Worm (Caenorhabditis elegans) whole organism, L3 larva: ENCODE results near the gene Y75B8A.8.

Experiments used
- R02D3.7 ChIP-seq: fragments of 150-350 bp; optimal IDR thresholded peaks from 2 replicates; lab custom pipeline; 2014; ENCODE audit warnings: missing biosample characterization, missing genetic modification characterization
- aly-2 ChIP-seq: fragments of 150-350 bp; optimal IDR thresholded peaks from 2 replicates; lab custom pipeline; 2014; ENCODE audit warnings: missing biosample characterization, missing genetic modification characterization
- ceh-28 ChIP-seq: fragments of 150-350 bp; optimal IDR thresholded peaks from 2 replicates; lab custom pipeline; 2014; ENCODE audit warnings: missing biosample characterization, missing genetic modification reagents, missing genetic modification characterization
- ceh-82 ChIP-seq: fragments of 150-350 bp; optimal IDR thresholded peaks from 2 replicates; lab custom pipeline; 2014; ENCODE audit warnings: missing biosample characterization, missing genetic modification characterization
- daf-12 ChIP-seq: fragments of 150-350 bp; optimal IDR thresholded peaks from 2 replicates; lab custom pipeline; 2014; ENCODE audit warnings: missing biosample characterization, missing genetic modification reagents, missing genetic modification characterization
- egl-27 ChIP-seq: sonication (generic microtip); optimal IDR thresholded peaks from 4 replicates; lab custom pipeline; 2017; ENCODE audit warnings: missing biosample characterization, missing genetic modification reagents, missing genetic modification characterization
- egl-5 ChIP-seq: fragments of 150-350 bp; optimal IDR thresholded peaks from 2 replicates; lab custom pipeline; 2017; ENCODE audit warnings: missing biosample characterization, missing genetic modification reagents, missing genetic modification characterization, inconsistent platforms
- elt-1 ChIP-seq: fragments of 150-350 bp; optimal IDR thresholded peaks from 2 replicates; lab custom pipeline; 2014; ENCODE audit warnings: missing biosample characterization, missing genetic modification characterization
- elt-2 ChIP-seq: sonication (generic microtip); optimal IDR thresholded peaks from 2 replicates; lab custom pipeline; 2016; ENCODE audit warnings: missing genetic modification reagents, mild to moderate bottlenecking, missing genetic modification characterization, missing compliant biosample characterization
- eor-1 ChIP-seq, 2 experiments: fragments of 150-350 bp; optimal IDR thresholded peaks; 2 replicates each; lab custom pipeline; 2014 to 2018; ENCODE audit warnings: missing biosample characterization in 2 of 2, missing genetic modification characterization in 2 of 2
- fkh-10 ChIP-seq: sonication (generic microtip); optimal IDR thresholded peaks from 2 replicates; lab custom pipeline; 2017; ENCODE audit warnings: missing biosample characterization, missing genetic modification reagents, missing genetic modification characterization
- fkh-2 ChIP-seq: fragments of 150-350 bp; optimal IDR thresholded peaks from 2 replicates; lab custom pipeline; 2014; ENCODE audit warnings: missing biosample characterization, missing genetic modification reagents, missing genetic modification characterization
- fos-1 ChIP-seq: fragments of 150-350 bp; optimal IDR thresholded peaks from 2 replicates; lab custom pipeline; 2014; ENCODE audit warnings: missing biosample characterization, missing genetic modification characterization
- hmg-11 ChIP-seq: sonication (generic microtip); optimal IDR thresholded peaks from 2 replicates; lab custom pipeline; 2016; ENCODE audit warnings: missing genetic modification characterization, missing compliant biosample characterization
- lin-39 ChIP-seq: fragments of 150-350 bp; optimal IDR thresholded peaks from 2 replicates; lab custom pipeline; 2018; ENCODE audit warnings: missing biosample characterization, missing genetic modification reagents, missing genetic modification characterization
- lsy-12 ChIP-seq: sonication (generic microtip); optimal IDR thresholded peaks from 2 replicates; lab custom pipeline; 2016; ENCODE audit warnings: mild to moderate bottlenecking, missing genetic modification characterization, missing compliant biosample characterization
- mdl-1 ChIP-seq: fragments of 150-350 bp; optimal IDR thresholded peaks from 2 replicates; lab custom pipeline; 2014; ENCODE audit warnings: missing biosample characterization, missing genetic modification characterization
- mml-1 ChIP-seq: fragments of 150-350 bp; sonication (generic microtip); optimal IDR thresholded peaks from 3 replicates; lab custom pipeline; 2014; ENCODE audit warnings: missing biosample characterization, missing genetic modification characterization
- nfya-1 ChIP-seq: sonication (generic microtip); optimal IDR thresholded peaks from 2 replicates; lab custom pipeline; 2017; ENCODE audit warnings: missing genetic modification characterization, mild to moderate bottlenecking, missing compliant biosample characterization, antibody characterized with exemption, moderate library complexity; ENCODE audit not compliant: insufficient read depth
- nhr-11 ChIP-seq: fragments of 150-350 bp; optimal IDR thresholded peaks from 2 replicates; lab custom pipeline; 2014; ENCODE audit warnings: missing biosample characterization, missing genetic modification characterization
- nhr-12 ChIP-seq: fragments of 150-350 bp; optimal IDR thresholded peaks from 2 replicates; lab custom pipeline; 2014; ENCODE audit warnings: missing biosample characterization, missing genetic modification characterization
- nhr-23 ChIP-seq: fragments of 150-350 bp; optimal IDR thresholded peaks from 2 replicates; lab custom pipeline; 2014; ENCODE audit warnings: missing biosample characterization, missing genetic modification reagents, missing genetic modification characterization
- nhr-237 ChIP-seq: fragments of 150-350 bp; optimal IDR thresholded peaks from 2 replicates; lab custom pipeline; 2014; ENCODE audit warnings: missing biosample characterization, missing genetic modification characterization
- nhr-25 ChIP-seq: sonication (generic microtip); optimal IDR thresholded peaks from 2 replicates; lab custom pipeline; 2017; ENCODE audit warnings: missing biosample characterization, missing genetic modification characterization
- nhr-28 ChIP-seq: fragments of 150-350 bp; optimal IDR thresholded peaks from 2 replicates; lab custom pipeline; 2014; ENCODE audit warnings: missing biosample characterization, missing genetic modification characterization
- nhr-43 ChIP-seq: sonication (generic microtip); optimal IDR thresholded peaks from 2 replicates; lab custom pipeline; 2016; ENCODE audit warnings: mild to moderate bottlenecking, missing genetic modification characterization, missing compliant biosample characterization; ENCODE audit not compliant: poor library complexity, severe bottlenecking
- nhr-67 ChIP-seq: fragments of 150-350 bp; optimal IDR thresholded peaks from 2 replicates; lab custom pipeline; 2014; ENCODE audit warnings: missing biosample characterization, missing genetic modification characterization
- nhr-76 ChIP-seq: fragments of 150-350 bp; sonication (generic microtip); optimal IDR thresholded peaks from 5 replicates; lab custom pipeline; 2014; ENCODE audit warnings: missing biosample characterization, missing genetic modification characterization
- pha-4 ChIP-seq: fragments of 150-350 bp; optimal IDR thresholded peaks from 2 replicates; lab custom pipeline; 2014; ENCODE audit warnings: missing biosample characterization, missing genetic modification reagents, missing genetic modification characterization
- skn-1 ChIP-seq: fragments of 150-350 bp; optimal IDR thresholded peaks from 2 replicates; lab custom pipeline; 2014; ENCODE audit warnings: missing biosample characterization, missing genetic modification characterization
- snpc-4 ChIP-seq: fragments of 150-350 bp; optimal IDR thresholded peaks from 2 replicates; lab custom pipeline; 2014; ENCODE audit warnings: missing biosample characterization, missing genetic modification characterization
- tbx-2 ChIP-seq: sonication (generic microtip); optimal IDR thresholded peaks from 2 replicates; lab custom pipeline; 2016; ENCODE audit warnings: mild to moderate bottlenecking, missing genetic modification characterization, missing compliant biosample characterization
- unc-39 ChIP-seq: sonication (generic microtip); optimal IDR thresholded peaks from 4 replicates; lab custom pipeline; 2017; ENCODE audit warnings: missing biosample characterization, missing genetic modification characterization
- unc-62 ChIP-seq: fragments of 150-350 bp; sonication (generic microtip); optimal IDR thresholded peaks from 4 replicates; lab custom pipeline; 2014; ENCODE audit warnings: missing biosample characterization, missing genetic modification reagents, missing genetic modification characterization
- zag-1 ChIP-seq: fragments of 150-350 bp; optimal IDR thresholded peaks from 2 replicates; lab custom pipeline; 2014; ENCODE audit warnings: missing biosample characterization, missing genetic modification characterization
- ztf-4 ChIP-seq: fragments of 150-350 bp; optimal IDR thresholded peaks from 2 replicates; lab custom pipeline; 2014; ENCODE audit warnings: missing biosample characterization, missing genetic modification characterization

Y75B8A.8 gene

DNA sequence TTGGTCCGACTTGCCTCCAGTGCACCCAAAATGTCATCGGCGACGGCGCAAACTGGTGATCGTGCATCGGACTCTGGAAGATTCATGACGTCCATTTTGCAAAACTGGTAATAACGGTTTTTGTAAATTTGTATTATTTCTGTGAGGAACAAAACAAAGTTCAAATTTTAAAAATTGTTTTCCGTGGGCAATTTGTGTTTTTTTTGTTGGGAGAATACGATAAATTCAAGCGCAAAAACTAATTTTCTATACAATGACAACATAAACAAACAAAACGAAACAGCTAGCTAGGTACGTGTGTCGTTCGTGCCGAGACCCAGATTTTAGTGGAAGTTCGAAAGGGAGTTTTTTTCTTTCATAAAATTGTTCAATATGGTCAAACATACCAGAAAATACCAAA, 22.4 kb downstream of the Y75B8A.8 start, which contains the start of gene Y75B8A.10:
Y75B8A.10 (minus strand) TSS at position 101 of the 400 bp plus-strand sequence.
- no peak for TF ChIP-seq nhr-11 (tag; lab: Kevin White, UChicago)
- TF ChIP-seq daf-12, result no peak
- no peak for TF ChIP-seq mml-1 (tag; lab: Kevin White, UChicago)
- no peak for TF ChIP-seq R02D3.7 (tag; lab: Kevin White, UChicago)
- TF ChIP-seq elt-1, result no peak
- TF ChIP-seq nhr-67 (tag; lab: Kevin White, UChicago), result no peak
- no peak for TF ChIP-seq nhr-23
- no peak for TF ChIP-seq lsy-12 (tag; lab: Kevin White, UChicago)
- TF ChIP-seq pha-4, result no peak
- TF ChIP-seq egl-27 (tag; lab: Kevin White, UChicago), result no peak
- no peak for TF ChIP-seq unc-39 (tag; lab: Kevin White, UChicago)
- TF ChIP-seq eor-1 (tag; optimal IDR thresholded peaks at IDR 0.05; lab: Kevin White, UChicago), result no peak
- TF ChIP-seq nhr-237, result no peak
- no peak for TF ChIP-seq tbx-2 (tag; lab: Kevin White, UChicago)
- no peak for TF ChIP-seq mdl-1 (tag; lab: Kevin White, UChicago)

DNA sequence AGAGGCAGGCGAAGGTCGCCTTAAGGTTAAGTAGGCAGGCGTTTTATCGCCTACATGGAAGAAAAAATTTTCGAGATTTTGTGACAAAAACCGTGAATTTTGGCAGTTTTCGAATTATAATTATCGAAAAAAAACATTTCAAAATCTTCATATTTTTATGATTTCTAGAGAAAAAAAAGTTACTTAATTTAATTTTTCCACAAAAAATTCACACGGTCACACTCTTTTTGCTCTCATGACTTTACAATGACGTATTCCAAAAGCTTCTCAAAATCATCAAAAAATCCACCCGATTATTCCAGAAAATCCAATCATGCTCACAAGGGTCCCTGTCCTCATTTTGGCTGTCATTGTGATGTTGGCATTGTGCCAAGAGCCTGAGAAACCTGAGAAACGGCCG, 25.6 kb downstream of the Y75B8A.8 start, which contains the start of gene lury-1:
lury-1 (plus strand) TSS at position 301 of the 400 bp plus-strand sequence.
- TF ChIP-seq ztf-4 (tag; lab: Kevin White, UChicago), result no peak
- no peak for TF ChIP-seq nhr-25
- TF ChIP-seq nhr-11 (tag; lab: Kevin White, UChicago), result no peak
- no peak for TF ChIP-seq daf-12
- TF ChIP-seq unc-62 (GFP tag; lab: Kevin White, UChicago), result no peak
- TF ChIP-seq aly-2 (tag; lab: Kevin White, UChicago), result no peak
- TF ChIP-seq elt-1, result no peak
- TF ChIP-seq zag-1 (tag; lab: Kevin White, UChicago), result no peak

DNA sequence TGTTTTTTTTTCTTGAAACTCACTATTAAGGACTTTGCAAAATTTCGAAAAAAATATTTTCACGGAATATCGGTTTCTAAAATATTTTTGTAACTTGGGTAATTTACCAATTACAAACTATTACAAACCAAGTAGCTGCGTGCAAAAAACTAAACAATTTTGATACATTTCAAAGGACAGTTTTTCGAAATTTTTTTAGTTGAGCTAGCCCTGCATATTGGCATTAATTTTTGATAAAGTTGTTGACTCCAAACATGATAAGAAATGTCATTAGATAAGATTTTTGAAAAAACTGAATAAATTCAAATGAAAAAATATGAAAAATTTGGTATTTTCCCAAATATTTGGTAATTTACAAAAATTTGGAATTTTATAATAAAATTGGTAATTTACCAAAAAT, 27.7 kb downstream of the Y75B8A.8 start:
- TF ChIP-seq mdl-1 (tag; lab: Kevin White, UChicago) (no peak), nhr-43 (no peak), skn-1 (tag; lab: Kevin White, UChicago) (no peak), fos-1 (tag; lab: Kevin White, UChicago) (no peak), nhr-28 (tag; lab: Kevin White, UChicago) (no peak), elt-2 (peak; percentile 36), fkh-10 (GFP tag; lab: Kevin White, UChicago) (no peak), nhr-25 (no peak)

DNA sequence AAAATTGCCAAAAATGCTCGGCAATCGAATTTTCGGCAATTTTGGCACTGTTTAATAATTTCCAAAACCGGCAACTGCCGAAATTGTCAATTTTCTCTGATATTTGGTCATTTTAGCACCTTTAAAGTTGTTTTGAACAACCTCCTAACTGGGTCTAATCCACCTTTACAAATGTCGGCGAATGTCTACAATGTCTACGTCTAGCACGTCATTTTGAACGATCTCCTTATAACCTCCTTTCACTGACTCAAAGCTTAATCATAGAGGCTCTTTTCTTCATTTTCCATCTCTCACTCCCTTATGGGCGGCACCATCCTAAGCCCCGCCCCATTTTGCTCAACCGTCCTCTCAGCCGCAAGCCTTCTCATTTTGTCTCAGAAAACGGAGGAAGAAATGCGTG, 33.6 kb downstream of the Y75B8A.8 start, which contains the start of gene Y75B8A.44:
Y75B8A.44 (plus strand) TSS at position 301 of the 400 bp plus-strand sequence.
- TF ChIP-seq egl-27 (tag; lab: Kevin White, UChicago) (no peak), nhr-12 (tag; lab: Kevin White, UChicago) (no peak), snpc-4 (tag; lab: Kevin White, UChicago) (no peak), fkh-10 (GFP tag; lab: Kevin White, UChicago) (no peak), nhr-25 (no peak), nhr-76 (tag; lab: Kevin White, UChicago) (no peak), unc-39 (tag; lab: Kevin White, UChicago) (no peak), lsy-12 (tag; lab: Kevin White, UChicago) (no peak), skn-1 (tag; lab: Kevin White, UChicago) (no peak), nhr-11 (tag; lab: Kevin White, UChicago) (no peak), nfya-1 (tag; lab: Kevin White, UChicago) (no peak), hmg-11 (no peak), zag-1 (tag; lab: Kevin White, UChicago) (no peak), R02D3.7 (tag; lab: Kevin White, UChicago) (no peak), lin-39 (tag; lab: Kevin White, UChicago) (no peak), ceh-82 (tag; lab: Kevin White, UChicago) (no peak)
- TF ChIP-seq, all 47 proteins: peak for 0

DNA sequence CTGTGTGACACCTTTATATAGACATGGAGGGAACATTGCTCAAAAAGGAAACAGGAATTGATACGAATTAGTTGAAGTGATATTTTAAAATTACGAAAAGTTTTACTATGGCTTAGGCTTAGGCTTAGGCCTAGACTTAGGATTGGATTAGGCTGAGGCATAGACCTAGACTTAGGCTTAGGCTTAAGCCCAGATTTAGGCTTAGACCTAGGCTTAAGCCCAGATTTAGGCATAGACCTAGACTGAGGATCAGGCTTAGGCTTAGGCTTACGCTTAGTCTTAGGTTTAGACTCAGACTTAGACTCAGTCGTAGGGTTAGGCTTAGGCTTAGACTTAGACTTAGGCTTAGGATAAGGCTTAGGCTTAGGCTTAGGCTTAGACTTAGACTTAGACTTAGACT, 35.4 kb downstream of the Y75B8A.8 start:
- TF ChIP-seq ceh-28 (no peak), lin-39 (tag; lab: Kevin White, UChicago) (no peak), egl-27 (tag; lab: Kevin White, UChicago) (no peak), snpc-4 (tag; lab: Kevin White, UChicago) (no peak), daf-12 (no peak), fkh-2 (tag; lab: Kevin White, UChicago) (no peak), egl-5 (tag; lab: Kevin White, UChicago) (no peak), aly-2 (tag; lab: Kevin White, UChicago) (no peak), tbx-2 (tag; lab: Kevin White, UChicago) (no peak), hmg-11 (no peak)
